Fruit fly (Drosophila melanogaster) whole organism, pupa: Measurements from ENCODE around the gene RpS14b.

Source experiments
- CG10348 ChIP-seq: fragments of 200-800 bp; sonication (Bioruptor generic); IDR thresholded peaks from 2 replicates; pipeline ENCODE4 v1.3.6; 2022; ENCODE audit warnings: missing biosample characterization, missing genetic modification characterization
- CG12605 ChIP-seq: fragments of 200-800 bp; sonication (Bioruptor generic); IDR thresholded peaks from 2 replicates; pipeline ENCODE4 v1.3.6; 2022; ENCODE audit warnings: missing biosample characterization, missing genetic modification characterization
- CG13204 ChIP-seq: fragments of 200-800 bp; sonication (Bioruptor generic); optimal IDR thresholded peaks from 2 replicates; lab custom pipeline; 2018; ENCODE audit warnings: missing biosample characterization, mild to moderate bottlenecking, missing genetic modification characterization, moderate library complexity
- CG14655 ChIP-seq: fragments of 200-800 bp; sonication (Bioruptor generic); optimal IDR thresholded peaks from 3 replicates; lab custom pipeline; 2017; ENCODE audit warnings: mild to moderate bottlenecking, missing biosample characterization, missing genetic modification reagents, missing genetic modification characterization
- CG15710 ChIP-seq: fragments of 200-800 bp; sonication (Bioruptor generic); optimal IDR thresholded peaks from 2 replicates; lab custom pipeline; 2018; ENCODE audit warnings: missing biosample characterization, mild to moderate bottlenecking, missing genetic modification characterization, moderate library complexity
- CG17806 ChIP-seq: fragments of 200-800 bp; sonication (Bioruptor generic); optimal IDR thresholded peaks from 2 replicates; lab custom pipeline; 2018; ENCODE audit warnings: missing biosample characterization, mild to moderate bottlenecking, missing genetic modification characterization, moderate library complexity
- CG32121 ChIP-seq: fragments of 200-800 bp; sonication (Bioruptor generic); IDR thresholded peaks from 2 replicates; pipeline ENCODE4 v1.3.6; 2022; ENCODE audit warnings: missing biosample characterization, missing genetic modification characterization
- CG34367 ChIP-seq: fragments of 200-800 bp; sonication (Bioruptor generic); optimal IDR thresholded peaks from 2 replicates; lab custom pipeline; 2018; ENCODE audit warnings: missing biosample characterization, mild to moderate bottlenecking, missing genetic modification characterization
- CG4496 ChIP-seq: fragments of 200-800 bp; sonication (Bioruptor generic); IDR thresholded peaks from 3 replicates; pipeline ENCODE4 v1.3.6; 2022; ENCODE audit warnings: missing biosample characterization, missing genetic modification characterization
- CG8159 ChIP-seq: fragments of 200-800 bp; sonication (Bioruptor generic); optimal IDR thresholded peaks from 3 replicates; lab custom pipeline; 2018; ENCODE audit warnings: missing biosample characterization, mild to moderate bottlenecking, missing genetic modification characterization, moderate library complexity
- CG8301 ChIP-seq: fragments of 200-800 bp; sonication (Bioruptor generic); optimal IDR thresholded peaks from 2 replicates; lab custom pipeline; 2018; ENCODE audit warnings: missing biosample characterization, mild to moderate bottlenecking, missing genetic modification characterization
- CG9948 ChIP-seq: fragments of 200-800 bp; sonication (Bioruptor generic); optimal IDR thresholded peaks from 2 replicates; lab custom pipeline; 2018; ENCODE audit warnings: missing biosample characterization, mild to moderate bottlenecking, missing genetic modification characterization, moderate library complexity
- D1 ChIP-seq: fragments of 200-800 bp; sonication (Bioruptor generic); optimal IDR thresholded peaks from 2 replicates; lab custom pipeline; 2018; ENCODE audit warnings: missing biosample characterization, mild to moderate bottlenecking, missing genetic modification characterization, moderate library complexity
- EcR ChIP-seq: fragments of 200-800 bp; sonication (Bioruptor generic); optimal IDR thresholded peaks from 3 replicates; lab custom pipeline; 2019; ENCODE audit warnings: missing biosample characterization, missing genetic modification characterization, mild to moderate bottlenecking, moderate library complexity, missing genetic modification reagents
- Ets98B ChIP-seq: fragments of 200-800 bp; sonication (Bioruptor generic); IDR thresholded peaks from 2 replicates; pipeline ENCODE4 v1.3.6; 2022; ENCODE audit warnings: missing biosample characterization, missing genetic modification characterization
- Pif1A ChIP-seq: fragments of 200-800 bp; sonication (Bioruptor generic); optimal IDR thresholded peaks from 3 replicates; lab custom pipeline; 2016; ENCODE audit warnings: missing biosample characterization, missing genetic modification characterization
- Pif1B ChIP-seq: fragments of 200-800 bp; sonication (Bioruptor generic); optimal IDR thresholded peaks from 3 replicates; lab custom pipeline; 2016; ENCODE audit warnings: missing biosample characterization, missing genetic modification characterization
- Snoo ChIP-seq: fragments of 200-800 bp; sonication (Bioruptor generic); optimal IDR thresholded peaks from 3 replicates; lab custom pipeline; 2017; ENCODE audit warnings: missing biosample characterization, mild to moderate bottlenecking, missing genetic modification characterization, inconsistent platforms
- fd96Ca ChIP-seq: fragments of 200-800 bp; sonication (Bioruptor generic); IDR thresholded peaks from 3 replicates; pipeline ENCODE4 v1.3.6; 2022; ENCODE audit warnings: missing biosample characterization, missing genetic modification characterization
- gl ChIP-seq: fragments of 200-800 bp; sonication (Bioruptor generic); optimal IDR thresholded peaks from 2 replicates; lab custom pipeline; 2018; ENCODE audit warnings: missing biosample characterization, mild to moderate bottlenecking, missing genetic modification characterization
- rn ChIP-seq: fragments of 200-800 bp; sonication (Bioruptor generic); IDR thresholded peaks from 2 replicates; pipeline ENCODE4 v1.3.6; 2022; ENCODE audit warnings: missing biosample characterization, missing genetic modification characterization

The RpS14b gene

DNA sequence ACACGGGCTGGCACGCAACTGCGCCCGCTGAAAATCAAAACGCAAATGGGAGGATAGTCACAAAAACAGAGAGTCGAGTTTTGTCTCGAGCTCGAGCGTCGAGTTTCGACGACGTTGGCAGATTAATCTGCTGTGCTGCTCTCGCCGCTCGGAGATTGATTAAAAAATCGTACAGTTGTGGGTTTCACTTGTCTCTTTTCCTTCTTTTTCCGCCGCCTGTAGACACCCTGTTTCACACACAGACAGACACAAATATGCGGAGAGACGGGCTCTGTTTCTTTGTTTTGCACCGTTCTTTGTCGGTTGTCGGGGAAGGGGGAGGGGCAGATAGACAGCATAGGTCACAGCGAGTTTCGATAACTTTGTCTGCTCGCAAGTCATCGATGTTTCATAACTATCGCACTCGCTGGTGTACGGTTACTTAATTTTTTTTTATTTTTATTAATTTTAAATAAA is 12.2 kb downstream of the RpS14b start, which contains the start of gene orion:
Gene orion (minus strand): TSS at position 51 of the 456 bp plus-strand sequence.
- peak; percentile 81 for TF ChIP-seq Pif1A (GFP tag; lab: Kevin White, UChicago)
- TF ChIP-seq CG13204 = peak; percentile 91
- peak; percentile 38 for TF ChIP-seq CG9948 (tag; lab: Kevin White, UChicago)
- TF ChIP-seq CG34367 (tag; lab: Kevin White, UChicago) = peak; percentile 76
- TF ChIP-seq CG32121 = peak; percentile 62; the same call in 1 of the 2 replicates
- peak; percentile 93 for TF ChIP-seq gl
- TF ChIP-seq CG17806 (tag; lab: Kevin White, UChicago) = peak; percentile 53
- TF ChIP-seq CG14655 (GFP tag; lab: Kevin White, UChicago) = no peak
- peak; percentile 78 for TF ChIP-seq CG12605
- TF ChIP-seq fd96Ca (GFP tag; lab: Robert Waterston, UW) = peak; percentile 71
- TF ChIP-seq CG10348 (GFP tag; lab: Robert Waterston, UW) = no peak
- peak; percentile 79 for TF ChIP-seq Pif1B
- peak; percentile 85 for TF ChIP-seq EcR (GFP tag; lab: Kevin White, UChicago)
- TF ChIP-seq CG8159 = peak; percentile 67
- TF ChIP-seq CG4496 (GFP tag; lab: Robert Waterston, UW) = peak; percentile 92
- no peak for TF ChIP-seq CG8301 (tag; lab: Kevin White, UChicago)
- TF ChIP-seq CG15710 (tag; lab: Kevin White, UChicago) = peak; percentile 73
- peak; percentile 42; the same call in 1 of the 2 replicates for TF ChIP-seq rn (GFP tag; lab: Robert Waterston, UW)
- peak; percentile 48 for TF ChIP-seq Snoo
- TF ChIP-seq Ets98B (GFP tag; lab: Robert Waterston, UW) = peak; percentile 76
- no peak for TF ChIP-seq D1 (tag; lab: Kevin White, UChicago)

DNA sequence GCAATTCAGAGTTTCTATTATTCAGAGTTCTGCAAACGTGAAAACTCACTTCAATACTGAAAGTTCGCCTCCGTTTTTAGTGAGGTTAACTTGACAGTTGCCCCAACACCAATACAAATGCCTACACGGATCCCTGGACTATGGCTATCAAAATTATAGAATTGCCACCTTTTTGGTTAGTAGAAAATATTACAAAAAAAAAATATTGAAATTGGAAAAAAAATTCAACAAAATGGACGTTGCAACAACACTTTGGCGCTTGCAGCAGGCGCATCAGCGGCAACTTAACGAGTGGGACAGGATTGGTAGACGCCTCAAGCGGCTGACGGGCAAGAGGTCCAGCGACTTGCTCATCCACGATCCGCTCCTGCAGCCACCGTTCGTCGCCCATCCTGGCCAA is 21.2 kb downstream of the RpS14b start, which contains the start of the genes CG15332 and CG15330:
Gene CG15332 (minus strand): TSS at position 101 of the 400 bp plus-strand sequence.
Gene CG15330 (plus strand): TSS at position 175 of the 400 bp plus-strand sequence.
- TF ChIP-seq CG8301 (tag; lab: Kevin White, UChicago) (no peak), CG34367 (tag; lab: Kevin White, UChicago) (no peak), gl (no peak), Pif1B (no peak), CG12605 (no peak), CG17806 (tag; lab: Kevin White, UChicago) (no peak), CG13204 (no peak), CG15710 (tag; lab: Kevin White, UChicago) (no peak), CG9948 (tag; lab: Kevin White, UChicago) (no peak), fd96Ca (GFP tag; lab: Robert Waterston, UW) (no peak), CG8159 (no peak), EcR (GFP tag; lab: Kevin White, UChicago) (no peak)

DNA sequence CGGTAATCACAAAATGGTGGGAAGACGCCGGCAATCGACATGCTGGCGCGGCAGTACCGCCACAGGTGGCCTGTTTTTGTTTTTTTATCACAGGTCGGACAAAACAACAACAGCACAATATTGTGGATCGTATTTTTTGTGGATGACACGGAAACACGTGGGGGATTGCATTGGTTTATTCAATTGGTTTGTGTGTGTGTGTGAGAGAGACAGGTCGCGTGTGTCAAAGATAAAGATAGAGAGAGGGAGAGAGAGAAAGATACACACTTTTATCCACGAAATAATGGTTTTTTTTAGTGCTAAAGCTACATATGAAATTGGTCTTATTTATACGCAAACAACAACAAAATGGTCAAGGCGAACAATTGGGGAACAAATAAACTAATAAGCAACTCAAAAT is 24.3 kb downstream of the RpS14b start:
- TF ChIP-seq Pif1A (GFP tag; lab: Kevin White, UChicago) (no peak), Ets98B (GFP tag; lab: Robert Waterston, UW) (peak; percentile 11; the same call in 1 of the 2 replicates), CG9948 (tag; lab: Kevin White, UChicago) (no peak), CG12605 (peak; percentile 83), CG4496 (GFP tag; lab: Robert Waterston, UW) (peak; percentile 60; the same call in 1 of the 3 replicates), gl (peak; percentile 4)

- TF ChIP-seq D1 (tag; lab: Kevin White, UChicago) = no peak
- TF ChIP-seq CG17806 (tag; lab: Kevin White, UChicago) = no peak
- no peak for TF ChIP-seq Snoo
- no peak for TF ChIP-seq EcR (GFP tag; lab: Kevin White, UChicago)
- no peak for TF ChIP-seq rn (GFP tag; lab: Robert Waterston, UW)
- no peak for TF ChIP-seq Ets98B (GFP tag; lab: Robert Waterston, UW)
- TF ChIP-seq CG34367 (tag; lab: Kevin White, UChicago) = no peak
- no peak for TF ChIP-seq CG9948 (tag; lab: Kevin White, UChicago)
- TF ChIP-seq gl = no peak
- no peak for TF ChIP-seq Pif1A (GFP tag; lab: Kevin White, UChicago)
- no peak for TF ChIP-seq CG10348 (GFP tag; lab: Robert Waterston, UW)
- no peak for TF ChIP-seq CG15710 (tag; lab: Kevin White, UChicago)
Observed at dm6 chrX:7959512-7959911, 24.8 kb downstream of the RpS14b start.

DNA sequence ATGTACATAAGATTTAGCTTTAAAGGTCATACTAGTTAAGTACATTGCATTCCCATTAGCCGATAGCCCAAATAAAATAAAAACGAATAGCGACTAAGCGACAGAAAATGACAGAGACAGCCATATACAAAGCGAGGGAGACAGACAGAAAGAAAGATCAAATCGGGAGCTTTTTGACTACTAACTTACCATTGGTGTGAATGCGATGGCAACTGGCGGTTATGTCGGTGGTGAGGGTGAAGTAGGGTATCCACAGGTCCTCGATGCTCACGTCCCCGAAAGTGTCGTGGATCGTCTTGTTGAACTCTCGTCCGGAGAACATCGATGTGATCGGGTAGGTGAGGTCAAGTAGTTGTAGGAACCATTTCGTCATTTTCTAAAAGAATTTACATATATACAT is 26.3 kb downstream of the RpS14b start:
- no peak for TF ChIP-seq rn (GFP tag; lab: Robert Waterston, UW)
- no peak for TF ChIP-seq CG17806 (tag; lab: Kevin White, UChicago)
- TF ChIP-seq Pif1B = no peak
- no peak for TF ChIP-seq CG4496 (GFP tag; lab: Robert Waterston, UW)
- no peak for TF ChIP-seq Ets98B (GFP tag; lab: Robert Waterston, UW)
- no peak for TF ChIP-seq EcR (GFP tag; lab: Kevin White, UChicago)
- no peak for TF ChIP-seq fd96Ca (GFP tag; lab: Robert Waterston, UW)

dm6 chrX:7963724-7964123 is 29.0 kb downstream of the RpS14b start, which contains the start of gene sn:
sn (plus strand) TSS chrX:7964024.
- TF ChIP-seq CG17806 (tag; lab: Kevin White, UChicago) (no peak), CG34367 (tag; lab: Kevin White, UChicago) (no peak), EcR (GFP tag; lab: Kevin White, UChicago) (no peak)
